Fruit fly (Drosophila melanogaster): ENCODE data around the gene CG17075.

CG17075 gene

DNA sequence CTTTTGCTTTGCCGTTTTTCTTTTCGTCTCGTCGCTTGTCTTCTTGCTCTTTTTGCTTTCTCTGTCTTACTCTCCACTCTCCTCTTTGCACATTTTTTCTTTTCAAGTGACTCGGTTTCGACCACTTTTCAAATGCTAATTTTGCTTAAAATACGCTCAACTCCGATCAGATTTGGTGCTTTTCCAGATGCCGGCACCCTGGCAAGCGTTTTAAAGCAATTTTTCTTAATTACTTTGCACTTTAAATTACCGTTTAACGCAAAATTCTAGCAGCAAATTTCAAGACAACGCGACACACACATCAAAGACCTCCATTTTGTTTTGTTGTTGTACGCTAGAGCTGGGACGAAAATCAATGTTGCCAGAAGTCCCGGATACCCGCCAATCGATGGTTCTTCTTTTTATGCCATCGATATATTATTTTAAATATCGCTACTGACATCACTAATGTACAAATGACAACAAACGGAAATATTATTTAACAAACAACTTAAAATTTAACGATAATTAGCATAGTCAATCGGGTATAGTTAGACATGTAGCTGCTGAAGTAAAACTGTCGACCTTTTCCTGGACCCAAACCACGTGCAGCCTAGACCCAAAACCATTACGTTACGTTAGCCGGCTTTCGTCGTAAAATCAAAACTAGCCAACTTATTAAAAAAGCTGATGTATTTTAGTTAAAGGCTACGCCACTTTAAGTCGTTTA lies 16.6 kb downstream of the CG17075 start, which contains the start of gene kis (continued):
- TF ChIP-seq sens-2 (GFP tag; IDR thresholded peaks at IDR 0.05) (no peak), cas (GFP tag; IDR thresholded peaks at IDR 0.05) (no peak), CG15011 (GFP tag; optimal IDR thresholded peaks at IDR 0.05) (no peak), dysf (GFP tag; IDR thresholded peaks at IDR 0.05) (no peak), ken (GFP tag; IDR thresholded peaks at IDR 0.05) (no peak), tna (GFP tag; IDR thresholded peaks at IDR 0.05; ENCODE audit: partially characterized antibody) (peak; percentile 91), CG10959 (GFP tag; IDR thresholded peaks at IDR 0.05) (no peak), Hsf (GFP tag; optimal IDR thresholded peaks at IDR 0.05) (peak; percentile 59), CG13296 (GFP tag; optimal IDR thresholded peaks at IDR 0.05) (peak; percentile 30), ci (GFP tag; IDR thresholded peaks at IDR 0.05) (peak; percentile 34; the same call in 1 of the 3 replicates), vnd (GFP tag; IDR thresholded peaks at IDR 0.05; ENCODE audit: partially characterized antibody) (peak; percentile 93), trem (tag; optimal IDR thresholded peaks at IDR 0.05) (peak; percentile 76), Hr78 (GFP tag; optimal IDR thresholded peaks at IDR 0.05) (peak in 1 of 2 experiments; percentile 59), toy (GFP tag; IDR thresholded peaks at IDR 0.05) (no peak), CG11247 (GFP tag; IDR thresholded peaks at IDR 0.05) (peak; percentile 19; the same call in 1 of the 2 replicates), kah (GFP tag; optimal IDR thresholded peaks at IDR 0.05) (peak; percentile 35), bsh (GFP tag; optimal IDR thresholded peaks at IDR 0.05) (peak; percentile 5 to 21), CG4282 (GFP tag; optimal IDR thresholded peaks at IDR 0.05) (peak; percentile 4), Gug (GFP tag; IDR thresholded peaks at IDR 0.05) (no peak; the same call in 3 of the 4 replicates), CG9876 (GFP tag; optimal IDR thresholded peaks at IDR 0.05) (no peak), ato (GFP tag; IDR thresholded peaks at IDR 0.05; ENCODE audit: partially characterized antibody) (peak; percentile 91), row (GFP tag; IDR thresholded peaks at IDR 0.05) (peak; percentile 61), HLH4C (GFP tag; IDR thresholded peaks at IDR 0.05; ENCODE audit: partially characterized antibody) (peak; percentile 91), CG16815 (GFP tag; optimal IDR thresholded peaks at IDR 0.05) (no peak), CG7556 (GFP tag; optimal IDR thresholded peaks at IDR 0.05) (no peak), tap (tag; optimal IDR thresholded peaks at IDR 0.05) (no peak), CG43689 (GFP tag; IDR thresholded peaks at IDR 0.05) (no peak), CG1233 (GFP tag; optimal IDR thresholded peaks at IDR 0.05) (no peak), HLH3B (GFP tag; IDR thresholded peaks at IDR 0.05) (no peak; the same call in 1 of the 2 replicates), pzg (GFP tag; optimal IDR thresholded peaks at IDR 0.05) (peak; percentile 95), Sox100B (GFP tag; optimal IDR thresholded peaks at IDR 0.05) (no peak), CG7987 (GFP tag; optimal IDR thresholded peaks at IDR 0.05) (peak; percentile 25), grau (tag; optimal IDR thresholded peaks at IDR 0.05) (peak; percentile 39), CG18599 (GFP tag; optimal IDR thresholded peaks at IDR 0.05) (peak; percentile 42), Mes4 (GFP tag; optimal IDR thresholded peaks at IDR 0.05) (peak; percentile 29), CG3407 (GFP tag; optimal IDR thresholded peaks at IDR 0.05) (no peak), Nf-YB (GFP tag; optimal IDR thresholded peaks at IDR 0.05) (peak; percentile 28), Ravus (GFP tag; IDR thresholded peaks at IDR 0.05) (no peak), lov (optimal IDR thresholded peaks at IDR 0.05) (no peak), lov (GFP tag; IDR thresholded peaks at IDR 0.05) (0 out of 3 replicates have a peak, but pooled peaks have one; percentile 48), sc (optimal IDR thresholded peaks at IDR 0.05) (no peak), sc (GFP tag; optimal IDR thresholded peaks at IDR 0.05) (no peak), vvl (GFP tag; IDR thresholded peaks at IDR 0.05) (peak; percentile 57; the same call in 1 of the 2 replicates), CG10543 (GFP tag; optimal IDR thresholded peaks at IDR 0.05) (peak; percentile 64), her (GFP tag; optimal IDR thresholded peaks at IDR 0.05) (peak; percentile 35), CG16813 (GFP tag; IDR thresholded peaks at IDR 0.05; ENCODE audit: partially characterized antibody) (peak; percentile 95), CG14667 (GFP tag; IDR thresholded peaks at IDR 0.05) (no peak), Bteb2 (GFP tag; optimal IDR thresholded peaks at IDR 0.05) (peak; percentile 25), CG8924 (tag; optimal IDR thresholded peaks at IDR 0.05) (peak; percentile 63), otp (GFP tag; IDR thresholded peaks at IDR 0.05) (no peak)
